Worm (Caenorhabditis elegans) whole organism, young adult: ENCODE data around the gene ZK177.1.

Experiments used
- F37B4.10 ChIP-seq: fragments of 200-800 bp; sonication (Bioruptor generic); IDR thresholded peaks from 2 replicates; pipeline ENCODE4 v1.3.6; 2022; ENCODE audit warnings: missing genetic modification characterization, missing compliant biosample characterization
- F49E8.2 ChIP-seq: sonication (generic microtip); optimal IDR thresholded peaks from 3 replicates; lab custom pipeline; 2017; ENCODE audit warnings: missing genetic modification characterization, mild to moderate bottlenecking, missing compliant biosample characterization, antibody characterized with exemption, moderate library complexity; ENCODE audit not compliant: insufficient read depth
- F52B5.7 ChIP-seq: sonication (generic microtip); optimal IDR thresholded peaks from 2 replicates; lab custom pipeline; 2016; ENCODE audit warnings: mild to moderate bottlenecking, missing genetic modification characterization, missing compliant biosample characterization
- F55B11.4 ChIP-seq: sonication (generic microtip); optimal IDR thresholded peaks from 2 replicates; lab custom pipeline; 2016; ENCODE audit warnings: missing compliant biosample characterization, missing genetic modification characterization, borderline replicate concordance; ENCODE audit not compliant: insufficient read depth
- K11D2.4 ChIP-seq: fragments of 200-800 bp; sonication (Bioruptor generic); IDR thresholded peaks from 2 replicates; pipeline ENCODE4 v1.3.6; 2022; ENCODE audit warnings: missing genetic modification reagents, missing genetic modification characterization, missing compliant biosample characterization
- T07F8.4 ChIP-seq: sonication (generic microtip); optimal IDR thresholded peaks from 2 replicates; lab custom pipeline; 2016; ENCODE audit warnings: mild to moderate bottlenecking, missing genetic modification characterization, moderate library complexity, missing compliant biosample characterization
- Y53F4B.3 ChIP-seq: fragments of 200-800 bp; sonication (Bioruptor generic); IDR thresholded peaks from 2 replicates; pipeline ENCODE4 v1.3.6; 2022; ENCODE audit warnings: missing genetic modification reagents, missing genetic modification characterization, missing compliant biosample characterization
- Y56A3A.18 ChIP-seq: fragments of 200-800 bp; sonication (Bioruptor generic); IDR thresholded peaks from 2 replicates; pipeline ENCODE4 v1.3.6; 2022; ENCODE audit warnings: missing genetic modification reagents, missing genetic modification characterization, missing compliant biosample characterization
- Y67H2A.10 ChIP-seq: fragments of 200-800 bp; sonication (Bioruptor generic); conservative IDR thresholded peaks from 2 replicates; pipeline ENCODE4 v1.3.6; 2022; ENCODE audit warnings: missing genetic modification reagents, missing genetic modification characterization, missing compliant biosample characterization
- Y79H2A.3 ChIP-seq: fragments of 200-800 bp; sonication (Bioruptor generic); conservative IDR thresholded peaks from 2 replicates; pipeline ENCODE4 v1.3.6; 2022; ENCODE audit warnings: missing genetic modification reagents, missing genetic modification characterization, missing compliant biosample characterization
- ZK185.1 ChIP-seq: sonication (generic microtip); optimal IDR thresholded peaks from 2 replicates; lab custom pipeline; 2016; ENCODE audit warnings: mild to moderate bottlenecking, missing genetic modification characterization, missing compliant biosample characterization; ENCODE audit not compliant: poor library complexity, severe bottlenecking
- aptf-2 ChIP-seq: fragments of 200-800 bp; sonication (Bioruptor generic); conservative IDR thresholded peaks from 2 replicates; pipeline ENCODE4 v1.3.6; 2022; ENCODE audit warnings: missing genetic modification reagents, missing genetic modification characterization, missing compliant biosample characterization
- athp-1 ChIP-seq: sonication (generic microtip); optimal IDR thresholded peaks from 2 replicates; lab custom pipeline; 2017; ENCODE audit warnings: mild to moderate bottlenecking, missing genetic modification characterization, missing compliant biosample characterization
- attf-3 ChIP-seq: fragments of 200-800 bp; sonication (Bioruptor generic); conservative IDR thresholded peaks from 2 replicates; pipeline ENCODE4 v1.3.6; 2022; ENCODE audit warnings: missing genetic modification reagents, missing genetic modification characterization, missing compliant biosample characterization
- attf-6 ChIP-seq: fragments of 200-800 bp; sonication (Bioruptor generic); IDR thresholded peaks from 2 replicates; pipeline ENCODE4 v1.3.6; 2022; ENCODE audit warnings: missing genetic modification reagents, missing genetic modification characterization, missing compliant biosample characterization
- ccch-3 ChIP-seq: fragments of 200-800 bp; sonication (Bioruptor generic); optimal IDR thresholded peaks from 2 replicates; lab custom pipeline; 2018; ENCODE audit warnings: mild to moderate bottlenecking, missing genetic modification characterization, missing compliant biosample characterization
- ceh-40 ChIP-seq: fragments of 200-800 bp; sonication (Bioruptor generic); IDR thresholded peaks from 2 replicates; pipeline ENCODE4 v1.3.6; 2022; ENCODE audit warnings: missing genetic modification characterization, missing compliant biosample characterization
- ceh-79 ChIP-seq: sonication (generic microtip); optimal IDR thresholded peaks from 2 replicates; lab custom pipeline; 2017; ENCODE audit warnings: mild to moderate bottlenecking, missing genetic modification characterization, missing compliant biosample characterization
- chd-7 ChIP-seq: sonication (generic microtip); optimal IDR thresholded peaks from 2 replicates; lab custom pipeline; 2016; ENCODE audit warnings: mild to moderate bottlenecking, missing genetic modification characterization, moderate library complexity, missing compliant biosample characterization
- dpl-1 ChIP-seq: fragments of 150-350 bp; optimal IDR thresholded peaks from 2 replicates; lab custom pipeline; 2014; ENCODE audit warnings: missing biosample characterization, missing genetic modification reagents, missing genetic modification characterization
- egl-18 ChIP-seq: fragments of 200-800 bp; sonication (Bioruptor generic); IDR thresholded peaks from 2 replicates; pipeline ENCODE4 v1.3.6; 2022; ENCODE audit warnings: missing genetic modification reagents, missing genetic modification characterization, missing compliant biosample characterization
- hlh-26 ChIP-seq: fragments of 200-800 bp; sonication (Bioruptor generic); conservative IDR thresholded peaks from 2 replicates; pipeline ENCODE4 v1.3.6; 2022; ENCODE audit warnings: missing genetic modification reagents, missing genetic modification characterization, missing compliant biosample characterization
- lsl-1 ChIP-seq: fragments of 200-800 bp; sonication (Bioruptor generic); optimal IDR thresholded peaks from 2 replicates; lab custom pipeline; 2018; ENCODE audit warnings: mild to moderate bottlenecking, missing genetic modification characterization, moderate library complexity, missing compliant biosample characterization
- lsy-27 ChIP-seq: sonication (generic microtip); optimal IDR thresholded peaks from 2 replicates; lab custom pipeline; 2017; ENCODE audit warnings: missing genetic modification characterization, mild to moderate bottlenecking, missing compliant biosample characterization, antibody characterized with exemption, missing genotype, borderline replicate concordance; ENCODE audit not compliant: insufficient read depth
- nhr-80 ChIP-seq: sonication (generic microtip); optimal IDR thresholded peaks from 2 replicates; lab custom pipeline; 2016; ENCODE audit warnings: missing genetic modification characterization, missing compliant biosample characterization
- pha-4 ChIP-seq: fragments of 150-350 bp; sonication (generic microtip); optimal IDR thresholded peaks from 2 replicates; lab custom pipeline; 2014; ENCODE audit warnings: missing biosample characterization, missing genetic modification reagents, missing genetic modification characterization
- rcor-1 ChIP-seq: fragments of 200-800 bp; sonication (Bioruptor generic); IDR thresholded peaks from 2 replicates; pipeline ENCODE4 v1.3.6; 2022; ENCODE audit warnings: missing genetic modification reagents, missing genetic modification characterization, missing compliant biosample characterization
- sdz-38 ChIP-seq: sonication (generic microtip); optimal IDR thresholded peaks from 2 replicates; lab custom pipeline; 2016; ENCODE audit warnings: missing genotype, missing genetic modification characterization, missing compliant biosample characterization
- snpc-3.4 ChIP-seq: sonication (generic microtip); optimal IDR thresholded peaks from 2 replicates; lab custom pipeline; 2017; ENCODE audit warnings: missing genetic modification characterization, mild to moderate bottlenecking, missing compliant biosample characterization, antibody characterized with exemption, moderate library complexity, missing genotype, missing genetic modification reagents
- snpc-4 ChIP-seq, 5 experiments: fragments of 150-350 bp in 1 of 5; sonication (generic microtip) in 4 of 5; optimal IDR thresholded peaks; 2 replicates each; lab custom pipeline; 2014 to 2018; ENCODE audit warnings: missing genetic modification characterization in 5 of 5, missing biosample characterization in 3 of 5, antibody characterized with exemption in 2 of 5, mild to moderate bottlenecking in 2 of 5, missing compliant biosample characterization in 2 of 5, missing genotype in 2 of 5, moderate library complexity in 2 of 5, missing genetic modification reagents in 1 of 5
- somi-1 ChIP-seq: fragments of 200-800 bp; sonication (Bioruptor generic); optimal IDR thresholded peaks from 2 replicates; lab custom pipeline; 2018; ENCODE audit warnings: mild to moderate bottlenecking, missing genetic modification characterization, missing compliant biosample characterization
- tbp1 ChIP-seq: fragments of 200-800 bp; sonication (Bioruptor generic); optimal IDR thresholded peaks from 2 replicates; lab custom pipeline; 2018; ENCODE audit warnings: mild to moderate bottlenecking, missing genetic modification characterization, missing compliant biosample characterization
- xnd-1 ChIP-seq: sonication (generic microtip); optimal IDR thresholded peaks from 2 replicates; lab custom pipeline; 2016; ENCODE audit warnings: missing genotype, missing genetic modification reagents, missing genetic modification characterization, missing compliant biosample characterization
- ztf-28 ChIP-seq: fragments of 200-800 bp; sonication (Bioruptor generic); IDR thresholded peaks from 2 replicates; pipeline ENCODE4 v1.3.6; 2022; ENCODE audit warnings: missing genetic modification reagents, missing genetic modification characterization, missing compliant biosample characterization
- ztf-6 ChIP-seq: fragments of 200-800 bp; sonication (Bioruptor generic); IDR thresholded peaks from 2 replicates; pipeline ENCODE4 v1.3.6; 2022; ENCODE audit warnings: missing genetic modification reagents, missing genetic modification characterization, missing compliant biosample characterization

ZK177.1 gene

ce11 chrII:5547442-5547894, 19.5 kb downstream of the ZK177.1 start, which contains the start of gene acdh-2:
Gene acdh-2, minus strand, starts transcription at chrII:5547492.
- TF ChIP-seq Y53F4B.3 (GFP tag; lab: Robert Waterston, UW): no peak
- TF ChIP-seq snpc-4 (GFP tag; optimal IDR thresholded peaks at IDR 0.05; lab: Kevin White, UChicago): no peak
- peak in 2 of 4 experiments; percentile 3 to 50 for TF ChIP-seq snpc-4 (tag; optimal IDR thresholded peaks at IDR 0.05; lab: Kevin White, UChicago)

- no peak for TF ChIP-seq lsy-27 (tag; lab: Kevin White, UChicago)
- TF ChIP-seq tbp1 (GFP tag; lab: Kevin White, UChicago): no peak
These were observed 21.8 kb downstream of the ZK177.1 start, which contains the start of gene C17C3.6 for ce11 chrII:5549746-5550145. Gene C17C3.6, plus strand, starts transcription at chrII:5550046.

DNA sequence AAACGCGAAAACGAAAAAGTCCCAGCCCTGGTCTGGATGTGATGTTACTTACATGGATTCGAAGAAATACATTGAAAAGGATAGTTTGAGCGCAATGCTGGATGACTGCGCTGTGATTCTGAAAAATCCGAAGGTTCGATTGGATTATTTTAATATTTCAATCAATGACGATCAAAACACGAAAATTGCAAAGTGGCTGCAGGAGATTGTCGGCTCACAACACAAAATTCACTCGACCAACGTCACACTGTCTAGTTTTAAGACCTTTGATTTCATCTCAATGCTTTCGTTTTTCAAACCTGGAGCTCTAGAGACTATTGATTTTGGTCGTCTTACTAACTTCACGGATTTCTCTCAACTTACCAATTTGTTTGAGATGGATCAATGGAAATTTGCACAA, 23.6 kb downstream of the ZK177.1 start, which contains the start of gene C17C3.5:
Gene C17C3.5, plus strand, starts transcription at position 301 of the 400 bp plus-strand sequence.
- TF ChIP-seq F49E8.2 (tag; lab: Kevin White, UChicago): no peak
- TF ChIP-seq ccch-3 (GFP tag; lab: Kevin White, UChicago): no peak
- no peak for TF ChIP-seq sdz-38 (tag; lab: Kevin White, UChicago)
- no peak for TF ChIP-seq dpl-1 (GFP tag; lab: Kevin White, UChicago)
- no peak for TF ChIP-seq ceh-79
- TF ChIP-seq F52B5.7 (tag; lab: Kevin White, UChicago): no peak
- TF ChIP-seq snpc-3.4: no peak
- no peak for TF ChIP-seq athp-1 (tag; lab: Kevin White, UChicago)
- TF ChIP-seq Y56A3A.18 (GFP tag; lab: Robert Waterston, UW): no peak
- no peak for TF ChIP-seq Y67H2A.10 (GFP tag; lab: Robert Waterston, UW)
- no peak for TF ChIP-seq somi-1
- no peak for TF ChIP-seq ztf-28 (GFP tag; lab: Robert Waterston, UW)
- no peak for TF ChIP-seq xnd-1 (tag; lab: Kevin White, UChicago)

- peak; percentile 2 for TF ChIP-seq nhr-80 (tag; lab: Kevin White, UChicago)
- TF ChIP-seq T07F8.4 (tag; lab: Kevin White, UChicago): no peak
These were observed 25.6 kb downstream of the ZK177.1 start for ce11 chrII:5553531-5553930.

DNA sequence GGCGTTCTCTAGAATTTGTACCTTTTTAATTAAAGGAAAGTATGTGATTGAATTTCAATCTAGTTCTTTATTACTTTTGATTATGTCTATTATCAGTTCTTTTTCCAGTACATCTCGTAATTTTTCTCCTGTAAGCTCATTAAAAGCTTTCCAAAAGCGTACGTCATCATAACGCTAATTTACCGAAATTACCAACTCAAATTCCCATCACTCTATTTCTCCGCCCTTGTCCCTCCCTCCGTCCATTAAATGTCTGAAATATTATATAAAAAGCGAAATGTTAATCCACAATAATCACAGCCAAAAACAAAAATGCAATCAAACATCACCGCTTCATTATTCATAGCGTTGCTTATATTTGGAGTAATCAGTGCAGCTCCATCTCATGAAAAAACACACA, 26.4 kb downstream of the ZK177.1 start, which contains the start of gene ins-12:
Gene ins-12, plus strand, starts transcription at position 301 of the 400 bp plus-strand sequence.
- TF ChIP-seq hlh-26 (GFP tag; lab: Robert Waterston, UW) (no peak), chd-7 (tag; lab: Kevin White, UChicago) (no peak), ZK185.1 (no peak), Y56A3A.18 (GFP tag; lab: Robert Waterston, UW) (no peak), ztf-6 (GFP tag; lab: Robert Waterston, UW) (no peak), rcor-1 (GFP tag; lab: Robert Waterston, UW) (no peak), F37B4.10 (GFP tag; lab: Robert Waterston, UW) (no peak), attf-6 (no peak), attf-3 (no peak), lsl-1 (no peak), ceh-40 (no peak), aptf-2 (GFP tag; lab: Robert Waterston, UW) (no peak), Y79H2A.3 (GFP tag; lab: Robert Waterston, UW) (no peak), F55B11.4 (tag; lab: Kevin White, UChicago) (no peak), K11D2.4 (GFP tag; lab: Robert Waterston, UW) (no peak), pha-4 (tag; lab: Kevin White, UChicago) (no peak), egl-18 (GFP tag; lab: Robert Waterston, UW) (no peak)
